Worm (Caenorhabditis elegans): ENCODE measurements around the gene mdf-2.
A peak's percentile ranks its signal among the peaks of the same experiment; 100 is the strongest.

Gene mdf-2

ce11 chrIV:2657307-2657706 lies 16.4 kb upstream of the mdf-2 start (continued):
- TF ChIP-seq dpl-1 (GFP tag; optimal IDR thresholded peaks at IDR 0.05) (no peak), jun-1 (tag; optimal IDR thresholded peaks at IDR 0.05) (no peak), aly-2 (tag; optimal IDR thresholded peaks at IDR 0.05) (no peak), F26F4.8 (GFP tag; conservative IDR thresholded peaks at IDR 0.05) (peak; percentile 83), ZK337.2 (GFP tag; IDR thresholded peaks at IDR 0.05) (no peak), unc-130 (GFP tag; optimal IDR thresholded peaks at IDR 0.05) (peak; percentile 31), dmd-9 (GFP tag; IDR thresholded peaks at IDR 0.05) (no peak), F49E8.2 (tag; optimal IDR thresholded peaks at IDR 0.05; ENCODE audit: borderline replicate concordance) (no peak), skn-1 (tag; optimal IDR thresholded peaks at IDR 0.05) (no peak), nhr-41 (GFP tag; IDR thresholded peaks at IDR 0.05) (0 out of 2 replicates have a peak, but pooled peaks have one; percentile 69), vab-7 (GFP tag; IDR thresholded peaks at IDR 0.05) (peak; percentile 92), nhr-77 (tag; optimal IDR thresholded peaks at IDR 0.05) (no peak), mdt-29 (GFP tag; IDR thresholded peaks at IDR 0.05) (no peak), daf-16 (GFP tag; optimal IDR thresholded peaks at IDR 0.05) (peak in 1 of 2 experiments; percentile 62), daf-16 (tag; optimal IDR thresholded peaks at IDR 0.05) (peak; percentile 8), daf-19 (GFP tag; conservative IDR thresholded peaks at IDR 0.05) (peak; percentile 80), Y75B8A.6 (GFP tag; IDR thresholded peaks at IDR 0.05) (peak; percentile 78; the same call in 1 of the 2 replicates), mes-2 (tag; optimal IDR thresholded peaks at IDR 0.05; ENCODE audit: poor library complexity, severe bottlenecking) (peak; percentile 67), zfp-2 (tag; optimal IDR thresholded peaks at IDR 0.05) (peak; percentile 11), set-16 (GFP tag; IDR thresholded peaks at IDR 0.05) (no peak), lin-38 (GFP tag; IDR thresholded peaks at IDR 0.05) (peak; percentile 80), hlh-30 (tag; optimal IDR thresholded peaks at IDR 0.05; ENCODE audit: insufficient read depth) (no peak), hif-1 (tag; optimal IDR thresholded peaks at IDR 0.05) (no peak), nhr-6 (tag; optimal IDR thresholded peaks at IDR 0.05) (no peak), lin-1 (GFP tag; IDR thresholded peaks at IDR 0.05) (peak; percentile 46; the same call in 1 of the 2 replicates), nhr-25 (tag; optimal IDR thresholded peaks at IDR 0.05; ENCODE audit: borderline replicate concordance, insufficient read depth) (no peak), hlh-11 (tag; optimal IDR thresholded peaks at IDR 0.05) (no peak), ces-1 (GFP tag; optimal IDR thresholded peaks at IDR 0.05) (no peak), egl-27 (tag; optimal IDR thresholded peaks at IDR 0.05) (no peak), fos-1 (tag; optimal IDR thresholded peaks at IDR 0.05) (no peak), nhr-28 (tag; optimal IDR thresholded peaks at IDR 0.05) (no peak), ceh-20 (GFP tag; IDR thresholded peaks at IDR 0.05) (peak; percentile 53; the same call in 1 of the 2 replicates), mep-1 (tag; optimal IDR thresholded peaks at IDR 0.05) (no peak), Y5F2A.4 (GFP tag; optimal IDR thresholded peaks at IDR 0.05) (peak; percentile 27), ztf-7 (tag; optimal IDR thresholded peaks at IDR 0.05) (no peak), dve-1 (tag; optimal IDR thresholded peaks at IDR 0.05; ENCODE audit: insufficient read depth) (no peak), lsy-2 (tag; optimal IDR thresholded peaks at IDR 0.05) (no peak), cey-2 (tag; optimal IDR thresholded peaks at IDR 0.05; ENCODE audit: borderline replicate concordance, insufficient read depth) (no peak), hmg-1.1 (GFP tag; IDR thresholded peaks at IDR 0.05) (peak; percentile 44; the same call in 1 of the 2 replicates), F37D6.2 (tag; optimal IDR thresholded peaks at IDR 0.05) (no peak), ceh-62 (tag; optimal IDR thresholded peaks at IDR 0.05) (no peak), T26A8.4 (GFP tag; IDR thresholded peaks at IDR 0.05) (0 out of 2 replicates have a peak, but pooled peaks have one; percentile 12), D1046.2 (GFP tag; IDR thresholded peaks at IDR 0.05) (peak; percentile 58; the same call in 1 of the 2 replicates), unc-39 (tag; optimal IDR thresholded peaks at IDR 0.05) (no peak), snpc-4 (tag; optimal IDR thresholded peaks at IDR 0.05) (no peak), madf-9 (GFP tag; conservative IDR thresholded peaks at IDR 0.05) (peak; percentile 63; the same call in 1 of the 2 replicates), lir-3 (tag; optimal IDR thresholded peaks at IDR 0.05) (no peak), mxl-2 (GFP tag; conservative IDR thresholded peaks at IDR 0.05) (0 out of 2 replicates have a peak, but pooled peaks have one; percentile 16), lin-39 (tag; optimal IDR thresholded peaks at IDR 0.05) (no peak), php-3 (GFP tag; IDR thresholded peaks at IDR 0.05) (0 out of 2 replicates have a peak, but pooled peaks have one; percentile 36)
